Worm (Caenorhabditis elegans) whole organism, L2 larva: Measurements from ENCODE around the gene daf-41.
A peak's percentile ranks its signal among the peaks of the same experiment; 100 is the strongest.

Experiments
- C34F6.9 ChIP-seq: fragments of 150-350 bp; optimal IDR thresholded peaks from 2 replicates; lab custom pipeline; 2014; ENCODE audit warnings: missing biosample characterization, missing genetic modification characterization
- F13H6.1 ChIP-seq: sonication (generic microtip); optimal IDR thresholded peaks from 2 replicates; lab custom pipeline; 2016; ENCODE audit warnings: missing genetic modification characterization, missing compliant biosample characterization
- R02D3.7 ChIP-seq: fragments of 150-350 bp; optimal IDR thresholded peaks from 2 replicates; lab custom pipeline; 2014; ENCODE audit warnings: missing biosample characterization, missing genetic modification characterization
- Y55F3AM.14 ChIP-seq: fragments of 200-800 bp; sonication (Bioruptor generic); optimal IDR thresholded peaks from 2 replicates; lab custom pipeline; 2018; ENCODE audit warnings: mild to moderate bottlenecking, missing genetic modification characterization, missing compliant biosample characterization
- ZK546.5 ChIP-seq: sonication (generic microtip); optimal IDR thresholded peaks from 2 replicates; lab custom pipeline; 2017; ENCODE audit warnings: missing biosample characterization, missing genetic modification characterization
- alr-1 ChIP-seq: fragments of 150-350 bp; optimal IDR thresholded peaks from 2 replicates; lab custom pipeline; 2014; ENCODE audit warnings: missing biosample characterization, missing genetic modification characterization
- aly-2 ChIP-seq: fragments of 150-350 bp; optimal IDR thresholded peaks from 2 replicates; lab custom pipeline; 2014; ENCODE audit warnings: missing biosample characterization, missing genetic modification characterization
- ama-1 ChIP-seq: fragments of 150-350 bp; optimal IDR thresholded peaks from 2 replicates; lab custom pipeline; 2018; ENCODE audit warnings: inconsistent platforms
- blmp-1 ChIP-seq: sonication (generic microtip); optimal IDR thresholded peaks from 2 replicates; lab custom pipeline; 2017; ENCODE audit warnings: missing genetic modification characterization, mild to moderate bottlenecking, missing compliant biosample characterization, antibody characterized with exemption, moderate library complexity; ENCODE audit not compliant: insufficient read depth
- ceh-16 ChIP-seq: fragments of 150-350 bp; optimal IDR thresholded peaks from 2 replicates; lab custom pipeline; 2014; ENCODE audit warnings: missing biosample characterization, missing genetic modification characterization
- ceh-82 ChIP-seq: fragments of 150-350 bp; optimal IDR thresholded peaks from 2 replicates; lab custom pipeline; 2014; ENCODE audit warnings: missing biosample characterization, missing genetic modification characterization
- crh-2 ChIP-seq: sonication (generic microtip); optimal IDR thresholded peaks from 2 replicates; lab custom pipeline; 2017; ENCODE audit warnings: missing biosample characterization, missing genetic modification characterization
- dmd-4 ChIP-seq: sonication (generic microtip); optimal IDR thresholded peaks from 2 replicates; lab custom pipeline; 2017; ENCODE audit warnings: missing biosample characterization, missing genetic modification characterization
- egl-27 ChIP-seq: sonication (generic microtip); optimal IDR thresholded peaks from 3 replicates; lab custom pipeline; 2017; ENCODE audit warnings: missing biosample characterization, missing genetic modification reagents, missing genetic modification characterization
- elt-1 ChIP-seq: fragments of 150-350 bp; optimal IDR thresholded peaks from 2 replicates; lab custom pipeline; 2014; ENCODE audit warnings: missing biosample characterization, missing genetic modification characterization
- elt-3 ChIP-seq: sonication (generic microtip); optimal IDR thresholded peaks from 2 replicates; lab custom pipeline; 2017; ENCODE audit warnings: missing biosample characterization, missing genetic modification characterization
- fos-1 ChIP-seq: fragments of 150-350 bp; optimal IDR thresholded peaks from 2 replicates; lab custom pipeline; 2014; ENCODE audit warnings: missing biosample characterization, missing genetic modification characterization
- gmeb-1 ChIP-seq: fragments of 150-350 bp; optimal IDR thresholded peaks from 2 replicates; lab custom pipeline; 2014; ENCODE audit warnings: missing biosample characterization, missing genetic modification characterization
- lin-11 ChIP-seq: fragments of 150-350 bp; sonication (generic microtip); optimal IDR thresholded peaks from 2 replicates; lab custom pipeline; 2014; ENCODE audit warnings: missing biosample characterization, missing genetic modification characterization, inconsistent platforms, mixed read lengths
- lin-13 ChIP-seq: fragments of 150-350 bp; optimal IDR thresholded peaks from 2 replicates; lab custom pipeline; 2014; ENCODE audit warnings: missing biosample characterization, missing genetic modification reagents, missing genetic modification characterization
- lin-39 ChIP-seq: fragments of 150-350 bp; optimal IDR thresholded peaks from 2 replicates; lab custom pipeline; 2014; ENCODE audit warnings: missing biosample characterization, missing genetic modification reagents, missing genetic modification characterization
- lsy-2 ChIP-seq, 2 experiments: fragments of 150-350 bp in 1 of 2; sonication (generic microtip) in 1 of 2; optimal IDR thresholded peaks; 2 replicates each; lab custom pipeline; 2014 to 2017; ENCODE audit warnings: missing biosample characterization in 2 of 2, missing genetic modification characterization in 2 of 2
- mab-5 ChIP-seq: fragments of 150-350 bp; optimal IDR thresholded peaks from 2 replicates; lab custom pipeline; 2014; ENCODE audit warnings: missing biosample characterization, missing genetic modification characterization
- mdl-1 ChIP-seq, 2 experiments: fragments of 150-350 bp in 1 of 2; sonication (generic microtip) in 1 of 2; optimal IDR thresholded peaks; 2 replicates each; lab custom pipeline; 2017; ENCODE audit warnings: missing biosample characterization in 2 of 2, missing genetic modification characterization in 2 of 2
- nhr-10 ChIP-seq: sonication (generic microtip); optimal IDR thresholded peaks from 2 replicates; lab custom pipeline; 2017; ENCODE audit warnings: missing biosample characterization, missing genetic modification characterization
- nhr-11 ChIP-seq: fragments of 150-350 bp; optimal IDR thresholded peaks from 2 replicates; lab custom pipeline; 2014; ENCODE audit warnings: missing biosample characterization, missing genetic modification characterization
- nhr-12 ChIP-seq: fragments of 150-350 bp; optimal IDR thresholded peaks from 2 replicates; lab custom pipeline; 2014; ENCODE audit warnings: missing biosample characterization, missing genetic modification characterization
- nhr-129 ChIP-seq: fragments of 150-350 bp; optimal IDR thresholded peaks from 2 replicates; lab custom pipeline; 2014; ENCODE audit warnings: missing biosample characterization, missing genetic modification characterization
- nhr-21 ChIP-seq: fragments of 150-350 bp; optimal IDR thresholded peaks from 2 replicates; lab custom pipeline; 2014; ENCODE audit warnings: missing biosample characterization, missing genetic modification characterization
- nhr-23 ChIP-seq: fragments of 150-350 bp; optimal IDR thresholded peaks from 2 replicates; lab custom pipeline; 2014; ENCODE audit warnings: missing biosample characterization, missing genetic modification reagents, missing genetic modification characterization
- nhr-237 ChIP-seq: fragments of 150-350 bp; optimal IDR thresholded peaks from 2 replicates; lab custom pipeline; 2014; ENCODE audit warnings: missing biosample characterization, missing genetic modification characterization
- nhr-25 ChIP-seq: fragments of 150-350 bp; sonication (generic microtip); optimal IDR thresholded peaks from 3 replicates; lab custom pipeline; 2014; ENCODE audit warnings: missing biosample characterization, missing genetic modification characterization
- nhr-6 ChIP-seq: fragments of 150-350 bp; optimal IDR thresholded peaks from 2 replicates; lab custom pipeline; 2014; ENCODE audit warnings: missing biosample characterization, missing genetic modification characterization
- nhr-77 ChIP-seq: fragments of 150-350 bp; optimal IDR thresholded peaks from 2 replicates; lab custom pipeline; 2014; ENCODE audit warnings: missing biosample characterization, missing genetic modification characterization
- peb-1 ChIP-seq: fragments of 150-350 bp; optimal IDR thresholded peaks from 2 replicates; lab custom pipeline; 2014; ENCODE audit warnings: missing biosample characterization, missing genetic modification characterization
- sem-4 ChIP-seq: fragments of 150-350 bp; optimal IDR thresholded peaks from 2 replicates; lab custom pipeline; 2014; ENCODE audit warnings: missing biosample characterization, missing genetic modification reagents, missing genetic modification characterization
- skn-1 ChIP-seq: sonication (generic microtip); optimal IDR thresholded peaks from 2 replicates; lab custom pipeline; 2017; ENCODE audit warnings: missing biosample characterization, missing genetic modification characterization
- sma-3 ChIP-seq: sonication (generic microtip); optimal IDR thresholded peaks from 2 replicates; lab custom pipeline; 2016; ENCODE audit warnings: missing genetic modification reagents, missing genetic modification characterization, missing compliant biosample characterization
- sma-9 ChIP-seq, 2 experiments: fragments of 150-350 bp in 1 of 2; sonication (generic microtip) in 1 of 2; optimal IDR thresholded peaks; 2 replicates each; lab custom pipeline; 2014 to 2016; ENCODE audit warnings: missing genetic modification characterization in 2 of 2, mild to moderate bottlenecking in 1 of 2, missing biosample characterization in 1 of 2, missing compliant biosample characterization in 1 of 2, missing genetic modification reagents in 1 of 2, moderate library complexity in 1 of 2
- snpc-4 ChIP-seq: fragments of 150-350 bp; optimal IDR thresholded peaks from 2 replicates; lab custom pipeline; 2014; ENCODE audit warnings: missing biosample characterization, missing genetic modification characterization
- unc-39 ChIP-seq: fragments of 150-350 bp; optimal IDR thresholded peaks from 2 replicates; lab custom pipeline; 2014; ENCODE audit warnings: missing biosample characterization, missing genetic modification characterization
- unc-55 ChIP-seq: fragments of 150-350 bp; sonication (generic microtip); optimal IDR thresholded peaks from 3 replicates; lab custom pipeline; 2014; ENCODE audit warnings: missing biosample characterization, missing genetic modification reagents, missing genetic modification characterization
- unc-62 ChIP-seq: fragments of 150-350 bp; optimal IDR thresholded peaks from 2 replicates; lab custom pipeline; 2014; ENCODE audit warnings: missing biosample characterization, missing genetic modification reagents, missing genetic modification characterization
- zag-1 ChIP-seq: fragments of 150-350 bp; optimal IDR thresholded peaks from 2 replicates; lab custom pipeline; 2014; ENCODE audit warnings: missing biosample characterization, missing genetic modification characterization
- ztf-1 ChIP-seq: fragments of 200-800 bp; sonication (Bioruptor generic); conservative IDR thresholded peaks from 2 replicates; pipeline ENCODE4 v1.3.6; 2022; ENCODE audit warnings: missing genetic modification characterization, missing compliant biosample characterization
- ztf-11 ChIP-seq: sonication (generic microtip); optimal IDR thresholded peaks from 2 replicates; lab custom pipeline; 2017; ENCODE audit warnings: missing biosample characterization, missing genetic modification characterization
- ztf-4 ChIP-seq: fragments of 150-350 bp; optimal IDR thresholded peaks from 2 replicates; lab custom pipeline; 2014; ENCODE audit warnings: missing biosample characterization, missing genetic modification characterization

Gene daf-41

ce11 chrIII:5310403-5310802, 35.8 kb upstream of the daf-41 start:
- TF ChIP-seq ztf-4 (no peak), nhr-237 (no peak), elt-1 (tag; lab: Kevin White, UChicago) (no peak), nhr-23 (tag; lab: Kevin White, UChicago) (no peak)
- TF ChIP-seq, all 48 proteins: peak for 0

ce11 chrIII:5308278-5308677, 33.7 kb upstream of the daf-41 start, which contains the start of gene mog-3:
Gene mog-3, plus strand, starts transcription at chrIII:5308596.
- TF ChIP-seq unc-55: peak; percentile 76
- no peak for TF ChIP-seq mab-5 (tag; lab: Kevin White, UChicago)
- TF ChIP-seq egl-27 (tag; lab: Kevin White, UChicago): no peak
- peak; percentile 52 for TF ChIP-seq lin-13 (GFP tag; lab: Kevin White, UChicago)
- peak; percentile 75 for TF ChIP-seq C34F6.9 (tag; lab: Kevin White, UChicago)
- no peak for TF ChIP-seq ztf-4
- no peak for TF ChIP-seq aly-2 (tag; lab: Kevin White, UChicago)
- TF ChIP-seq crh-2 (tag; lab: Kevin White, UChicago): peak; percentile 62
- TF ChIP-seq sma-9 (GFP tag; optimal IDR thresholded peaks at IDR 0.05; lab: Kevin White, UChicago): peak; percentile 74
- TF ChIP-seq sma-9 (tag; optimal IDR thresholded peaks at IDR 0.05; lab: Kevin White, UChicago): no peak
- TF ChIP-seq nhr-21 (tag; lab: Kevin White, UChicago): peak; percentile 20
- TF ChIP-seq lsy-2 (tag; optimal IDR thresholded peaks at IDR 0.05; lab: Kevin White, UChicago): peak; percentile 36 to 77
- peak; percentile 55 for TF ChIP-seq sma-3 (GFP tag; lab: Kevin White, UChicago)
- peak; percentile 66 for TF ChIP-seq F13H6.1 (tag; lab: Kevin White, UChicago)
- TF ChIP-seq nhr-129: peak; percentile 35
- TF ChIP-seq sem-4: no peak
- TF ChIP-seq nhr-25 (tag; lab: Kevin White, UChicago): peak; percentile 45
- TF ChIP-seq fos-1 (tag; lab: Kevin White, UChicago): peak; percentile 9
- TF ChIP-seq gmeb-1 (tag; lab: Kevin White, UChicago): peak; percentile 93
- peak; percentile 54 for TF ChIP-seq ama-1 (lab: Kevin White, UChicago)
- peak; percentile 52 for TF ChIP-seq lin-11 (tag; lab: Kevin White, UChicago)

DNA sequence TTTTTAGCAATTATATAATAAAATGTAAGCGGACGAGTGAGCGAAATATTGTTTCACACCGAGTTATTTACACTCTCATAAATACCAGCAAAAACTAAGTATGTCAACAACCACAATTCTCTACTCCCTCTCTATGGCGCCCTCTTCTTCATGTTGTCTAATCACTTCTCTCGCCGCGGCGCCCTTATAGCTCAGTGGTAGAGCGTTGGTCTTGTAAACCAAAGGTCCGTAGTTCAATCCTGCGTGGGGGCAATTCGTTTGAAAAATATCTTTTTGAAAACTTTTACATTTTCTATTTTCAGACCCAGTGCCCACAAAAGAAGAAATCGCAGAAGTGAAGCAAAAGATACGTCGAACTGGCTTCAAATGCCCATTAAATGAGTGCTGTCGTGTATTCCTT, 31.2 kb upstream of the daf-41 start:
- TF ChIP-seq nhr-77: no peak
- no peak for TF ChIP-seq alr-1
- TF ChIP-seq Y55F3AM.14 (GFP tag; lab: Kevin White, UChicago): peak; percentile 63
- peak; percentile 33 for TF ChIP-seq C34F6.9 (tag; lab: Kevin White, UChicago)
- no peak for TF ChIP-seq zag-1
- peak; percentile 40 for TF ChIP-seq sma-3 (GFP tag; lab: Kevin White, UChicago)
- no peak for TF ChIP-seq ceh-82
- no peak for TF ChIP-seq nhr-12
- peak; percentile 70 for TF ChIP-seq sma-9 (GFP tag; optimal IDR thresholded peaks at IDR 0.05; lab: Kevin White, UChicago)
- TF ChIP-seq sma-9 (tag; optimal IDR thresholded peaks at IDR 0.05; lab: Kevin White, UChicago): no peak
- TF ChIP-seq sem-4: no peak
- TF ChIP-seq lin-13 (GFP tag; lab: Kevin White, UChicago): peak; percentile 46
- no peak for TF ChIP-seq ama-1 (lab: Kevin White, UChicago)
- peak; percentile 6 for TF ChIP-seq ztf-4
- no peak for TF ChIP-seq mdl-1 (tag; optimal IDR thresholded peaks at IDR 0.05; lab: Kevin White, UChicago)
- TF ChIP-seq mab-5 (tag; lab: Kevin White, UChicago): no peak
- no peak for TF ChIP-seq R02D3.7 (tag; lab: Kevin White, UChicago)
- peak; percentile 38 for TF ChIP-seq unc-55
- TF ChIP-seq nhr-11 (tag; lab: Kevin White, UChicago): no peak
- TF ChIP-seq elt-3 (tag; lab: Kevin White, UChicago): no peak
- TF ChIP-seq crh-2 (tag; lab: Kevin White, UChicago): peak; percentile 42
- TF ChIP-seq nhr-237: no peak
- peak; percentile 52 for TF ChIP-seq gmeb-1 (tag; lab: Kevin White, UChicago)
- TF ChIP-seq F13H6.1 (tag; lab: Kevin White, UChicago): no peak
- TF ChIP-seq unc-62 (GFP tag; lab: Kevin White, UChicago): no peak
- no peak for TF ChIP-seq lin-11 (tag; lab: Kevin White, UChicago)
- no peak for TF ChIP-seq skn-1 (tag; lab: Kevin White, UChicago)
- no peak for TF ChIP-seq ceh-16 (tag; lab: Kevin White, UChicago)
- TF ChIP-seq lsy-2 (tag; optimal IDR thresholded peaks at IDR 0.05; lab: Kevin White, UChicago): peak; percentile 44 to 58
- TF ChIP-seq peb-1 (tag; lab: Kevin White, UChicago): no peak
- TF ChIP-seq snpc-4 (tag; lab: Kevin White, UChicago): no peak
- TF ChIP-seq blmp-1 (tag; lab: Kevin White, UChicago): no peak
- TF ChIP-seq nhr-6 (tag; lab: Kevin White, UChicago): no peak
- TF ChIP-seq nhr-25 (tag; lab: Kevin White, UChicago): no peak
- TF ChIP-seq nhr-10 (tag; lab: Kevin White, UChicago): no peak
- no peak for TF ChIP-seq aly-2 (tag; lab: Kevin White, UChicago)
- peak; percentile 29 for TF ChIP-seq egl-27 (tag; lab: Kevin White, UChicago)
- TF ChIP-seq lin-39 (tag; lab: Kevin White, UChicago): no peak
- TF ChIP-seq fos-1 (tag; lab: Kevin White, UChicago): peak; percentile 49
- TF ChIP-seq ztf-11 (tag; lab: Kevin White, UChicago): no peak
- no peak for TF ChIP-seq unc-39
- TF ChIP-seq nhr-23 (tag; lab: Kevin White, UChicago): no peak
- TF ChIP-seq ztf-1 (GFP tag; lab: Robert Waterston, UW): no peak
- no peak for TF ChIP-seq ZK546.5 (tag; lab: Kevin White, UChicago)
- no peak for TF ChIP-seq dmd-4
